Worm (Caenorhabditis elegans): Measurements from ENCODE around the gene pgph-2.

DNA sequence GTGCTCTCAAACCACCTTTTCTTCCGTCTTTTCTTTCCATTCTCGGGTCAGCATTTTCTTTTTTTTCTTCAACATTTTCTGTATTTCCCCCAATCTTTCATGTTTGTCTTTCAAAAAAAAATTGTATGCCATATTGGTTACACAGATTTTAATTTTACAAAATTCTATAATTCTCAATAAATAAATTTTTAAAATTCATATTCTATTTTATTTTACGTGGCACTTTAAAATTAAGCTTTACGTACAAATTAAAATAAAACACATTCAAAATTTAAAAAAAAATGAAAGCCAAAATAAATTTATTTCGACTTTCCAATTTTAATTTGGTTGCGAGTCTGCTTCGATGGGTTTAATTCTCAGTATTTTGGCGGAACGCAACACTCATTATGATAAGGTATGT, 40.5 kb downstream of the pgph-2 start, which contains the start of gene ZC250.5:
- TF ChIP-seq ceh-82 (tag; optimal IDR thresholded peaks at IDR 0.05) = no peak
- TF ChIP-seq skn-1 (tag; optimal IDR thresholded peaks at IDR 0.05) = no peak
- TF ChIP-seq unc-62 (GFP tag; optimal IDR thresholded peaks at IDR 0.05) = no peak
- TF ChIP-seq egl-27 (tag; optimal IDR thresholded peaks at IDR 0.05) = no peak
- no peak for TF ChIP-seq lin-39 (tag; optimal IDR thresholded peaks at IDR 0.05)
- no peak for TF ChIP-seq nhr-23 (tag; optimal IDR thresholded peaks at IDR 0.05)
- no peak for TF ChIP-seq ztf-4 (tag; optimal IDR thresholded peaks at IDR 0.05)
- TF ChIP-seq nhr-12 (tag; optimal IDR thresholded peaks at IDR 0.05) = no peak
- TF ChIP-seq elt-3 (tag; optimal IDR thresholded peaks at IDR 0.05) = no peak
- no peak for TF ChIP-seq ZK546.5 (tag; optimal IDR thresholded peaks at IDR 0.05)

Data from whole organism, L3 larva.